Fruit fly (Drosophila melanogaster) whole organism, prepupa: ENCODE measurements around the gene CG31445.

Experiments used
- Blimp-1 ChIP-seq: fragments of 200-800 bp; sonication (Bioruptor generic); optimal IDR thresholded peaks from 3 replicates; lab custom pipeline; 2017; ENCODE audit warnings: missing biosample characterization, missing genetic modification characterization, mild to moderate bottlenecking, moderate library complexity, missing genetic modification reagents
- CG11294 ChIP-seq: fragments of 200-800 bp; sonication (Bioruptor generic); IDR thresholded peaks from 2 replicates; pipeline ENCODE4 v1.3.6; 2022; ENCODE audit warnings: missing biosample characterization, missing genetic modification characterization
- CG11762 ChIP-seq: fragments of 200-800 bp; sonication (Bioruptor generic); optimal IDR thresholded peaks from 3 replicates; lab custom pipeline; 2016; ENCODE audit warnings: missing biosample characterization, missing genetic modification characterization; ENCODE audit not compliant: insufficient read depth
- CG6276 ChIP-seq: fragments of 200-800 bp; sonication (Bioruptor generic); optimal IDR thresholded peaks from 2 replicates; lab custom pipeline; 2017; ENCODE audit warnings: missing biosample characterization, mild to moderate bottlenecking, missing genetic modification characterization
- CG7368 ChIP-seq: fragments of 200-800 bp; sonication (Bioruptor generic); optimal IDR thresholded peaks from 3 replicates; lab custom pipeline; 2016; ENCODE audit warnings: missing biosample characterization, missing genetic modification characterization
- CG8319 ChIP-seq: fragments of 200-800 bp; sonication (Bioruptor generic); optimal IDR thresholded peaks from 3 replicates; lab custom pipeline; 2016; ENCODE audit warnings: missing biosample characterization, missing genetic modification characterization
- Eip75B ChIP-seq: fragments of 200-800 bp; sonication (Bioruptor generic); optimal IDR thresholded peaks from 3 replicates; lab custom pipeline; 2016; ENCODE audit warnings: missing biosample characterization, missing genetic modification characterization
- Ets21C ChIP-seq: fragments of 200-800 bp; sonication (Bioruptor generic); optimal IDR thresholded peaks from 3 replicates; lab custom pipeline; 2016; ENCODE audit warnings: missing biosample characterization, missing genetic modification characterization
- Ets96B ChIP-seq: fragments of 200-800 bp; optimal IDR thresholded peaks from 2 replicates; lab custom pipeline; 2019; ENCODE audit warnings: missing biosample characterization, mild to moderate bottlenecking, missing genetic modification characterization, moderate library complexity
- Gug ChIP-seq: fragments of 200-800 bp; sonication (Bioruptor generic); IDR thresholded peaks from 2 replicates; pipeline ENCODE4 v1.3.6; 2022; ENCODE audit warnings: missing biosample characterization, missing genetic modification characterization
- Met ChIP-seq: fragments of 200-800 bp; sonication (Bioruptor generic); optimal IDR thresholded peaks from 3 replicates; lab custom pipeline; 2016; ENCODE audit warnings: missing biosample characterization, missing genetic modification characterization
- Sox14 ChIP-seq: fragments of 200-800 bp; sonication (Bioruptor generic); optimal IDR thresholded peaks from 3 replicates; lab custom pipeline; 2016; ENCODE audit warnings: missing biosample characterization, missing genetic modification characterization
- salr ChIP-seq, 2 experiments: fragments of 200-800 bp; sonication (Bioruptor generic); optimal IDR thresholded peaks; 3 replicates each; lab custom pipeline; 2016 to 2018; ENCODE audit warnings: missing biosample characterization in 2 of 2, missing genetic modification characterization in 2 of 2, mild to moderate bottlenecking in 1 of 2
- svp ChIP-seq: fragments of 200-800 bp; sonication (Bioruptor generic); peaks from one replicate; lab custom pipeline; 2016; ENCODE audit warnings: missing biosample characterization, missing genetic modification characterization

dm6 chr3R:29265075-29265474, 20.4 kb upstream of the CG31445 start:
- TF ChIP-seq Met (GFP tag; lab: Kevin White, UChicago): peak; percentile 14
- TF ChIP-seq Sox14 (GFP tag; lab: Kevin White, UChicago): no peak
- TF ChIP-seq CG6276 (GFP tag; lab: Kevin White, UChicago): no peak
- TF ChIP-seq CG11294 (GFP tag; lab: Robert Waterston, UW): no peak
- peak; percentile 50 for TF ChIP-seq svp (GFP tag; lab: Kevin White, UChicago)
- TF ChIP-seq Ets96B (tag; lab: Kevin White, UChicago): no peak
- TF ChIP-seq Gug: no peak
- no peak for TF ChIP-seq Blimp-1
- TF ChIP-seq CG11762: no peak
- no peak for TF ChIP-seq Eip75B
- no peak for TF ChIP-seq CG8319
- no peak for TF ChIP-seq CG7368 (GFP tag; lab: Kevin White, UChicago)
- TF ChIP-seq Ets21C (GFP tag; lab: Kevin White, UChicago): no peak
- no peak for TF ChIP-seq salr (GFP tag; optimal IDR thresholded peaks at IDR 0.05; lab: Kevin White, UChicago)
